Worm (Caenorhabditis elegans) whole organism, L4 larva: ENCODE data around the gene F20G2.3.

Experiments used
- F37D6.2 ChIP-seq: sonication (generic microtip); optimal IDR thresholded peaks from 2 replicates; lab custom pipeline; 2016; ENCODE audit warnings: mild to moderate bottlenecking, missing genetic modification characterization, missing compliant biosample characterization
- R02D3.7 ChIP-seq: fragments of 150-350 bp; sonication (generic microtip); optimal IDR thresholded peaks from 3 replicates; lab custom pipeline; 2014; ENCODE audit warnings: missing biosample characterization, missing genetic modification characterization
- T20F7.1 ChIP-seq: fragments of 200-800 bp; sonication (Bioruptor generic); optimal IDR thresholded peaks from 2 replicates; lab custom pipeline; 2018; ENCODE audit warnings: mild to moderate bottlenecking, missing genetic modification characterization, missing compliant biosample characterization
- Y5F2A.4 ChIP-seq: fragments of 200-800 bp; sonication (Bioruptor generic); optimal IDR thresholded peaks from 2 replicates; lab custom pipeline; 2018; ENCODE audit warnings: mild to moderate bottlenecking, missing genetic modification characterization, missing compliant biosample characterization
- ZK337.2 ChIP-seq: fragments of 200-800 bp; sonication (Bioruptor generic); IDR thresholded peaks from 2 replicates; pipeline ENCODE4 v1.3.6; 2022; ENCODE audit warnings: missing genetic modification reagents, missing genetic modification characterization, missing compliant biosample characterization
- aha-1 ChIP-seq: fragments of 150-350 bp; peaks from one replicate; lab custom pipeline; 2014; ENCODE audit warnings: missing biosample characterization, missing genetic modification characterization
- ama-1 ChIP-seq: fragments of 150-350 bp; optimal IDR thresholded peaks from 2 replicates; lab custom pipeline; 2014; ENCODE audit warnings: inconsistent platforms, mixed read lengths
- attf-4 ChIP-seq: sonication (generic microtip); optimal IDR thresholded peaks from 3 replicates; lab custom pipeline; 2017; ENCODE audit warnings: missing biosample characterization, missing genetic modification characterization
- daf-16 ChIP-seq, 3 experiments: sonication (generic microtip); optimal IDR thresholded peaks; 2 replicates each; lab custom pipeline; 2016 to 2017; ENCODE audit warnings: missing genetic modification characterization in 3 of 3, missing genetic modification reagents in 3 of 3, mild to moderate bottlenecking in 2 of 3, missing compliant biosample characterization in 2 of 3, missing biosample characterization in 1 of 3, moderate library complexity in 1 of 3
- duxl-1 ChIP-seq: sonication (generic microtip); optimal IDR thresholded peaks from 2 replicates; lab custom pipeline; 2016; ENCODE audit warnings: mild to moderate bottlenecking, missing genetic modification characterization, moderate library complexity, missing compliant biosample characterization; ENCODE audit not compliant: poor library complexity
- egl-27 ChIP-seq: sonication (generic microtip); optimal IDR thresholded peaks from 3 replicates; lab custom pipeline; 2017; ENCODE audit warnings: missing biosample characterization, missing genetic modification reagents, missing genetic modification characterization
- egl-43 ChIP-seq: fragments of 200-800 bp; sonication (Bioruptor generic); IDR thresholded peaks from 2 replicates; pipeline ENCODE4 v1.3.6; 2022; ENCODE audit warnings: missing genetic modification reagents, missing genetic modification characterization, missing compliant biosample characterization
- fos-1 ChIP-seq: fragments of 150-350 bp; optimal IDR thresholded peaks from 2 replicates; lab custom pipeline; 2014; ENCODE audit warnings: missing biosample characterization, missing genetic modification characterization
- gei-8 ChIP-seq: fragments of 200-800 bp; sonication (Bioruptor generic); optimal IDR thresholded peaks from 2 replicates; lab custom pipeline; 2018; ENCODE audit warnings: mild to moderate bottlenecking, missing genetic modification characterization, missing compliant biosample characterization
- hmg-1.1 ChIP-seq: fragments of 200-800 bp; sonication (Bioruptor generic); IDR thresholded peaks from 2 replicates; pipeline ENCODE4 v1.3.6; 2022; ENCODE audit warnings: missing genetic modification reagents, missing genetic modification characterization, missing compliant biosample characterization
- jun-1 ChIP-seq: fragments of 150-350 bp; optimal IDR thresholded peaks from 2 replicates; lab custom pipeline; 2014; ENCODE audit warnings: missing biosample characterization, missing genetic modification reagents, missing genetic modification characterization
- lim-7 ChIP-seq: fragments of 200-800 bp; sonication (Bioruptor generic); IDR thresholded peaks from 2 replicates; pipeline ENCODE4 v1.3.6; 2022; ENCODE audit warnings: missing genetic modification characterization, missing compliant biosample characterization
- lin-1 ChIP-seq: fragments of 200-800 bp; sonication (Bioruptor generic); IDR thresholded peaks from 2 replicates; pipeline ENCODE4 v1.3.6; 2022; ENCODE audit warnings: missing genetic modification reagents, missing genetic modification characterization, missing compliant biosample characterization
- lin-13 ChIP-seq: fragments of 150-350 bp; optimal IDR thresholded peaks from 2 replicates; lab custom pipeline; 2014; ENCODE audit warnings: missing biosample characterization, missing genetic modification reagents, missing genetic modification characterization
- lin-15B ChIP-seq: fragments of 150-350 bp; sonication (generic microtip); optimal IDR thresholded peaks from 3 replicates; lab custom pipeline; 2014; ENCODE audit warnings: missing biosample characterization, missing genetic modification characterization
- lin-29 ChIP-seq: fragments of 200-800 bp; sonication (Bioruptor generic); IDR thresholded peaks from 2 replicates; pipeline ENCODE4 v1.3.6; 2022; ENCODE audit warnings: missing genetic modification reagents, missing genetic modification characterization, missing compliant biosample characterization
- lin-38 ChIP-seq: fragments of 200-800 bp; sonication (Bioruptor generic); IDR thresholded peaks from 2 replicates; pipeline ENCODE4 v1.3.6; 2022; ENCODE audit warnings: missing genetic modification reagents, missing genetic modification characterization, missing compliant biosample characterization
- lir-3 ChIP-seq: sonication (generic microtip); optimal IDR thresholded peaks from 2 replicates; lab custom pipeline; 2016; ENCODE audit warnings: mild to moderate bottlenecking, missing genetic modification characterization, missing compliant biosample characterization
- lsy-2 ChIP-seq, 2 experiments: fragments of 150-350 bp in 1 of 2; sonication (generic microtip) in 1 of 2; optimal IDR thresholded peaks; 2 replicates each; lab custom pipeline; 2014 to 2017; ENCODE audit warnings: missing biosample characterization in 2 of 2, missing genetic modification characterization in 2 of 2
- madf-9 ChIP-seq: fragments of 200-800 bp; sonication (Bioruptor generic); conservative IDR thresholded peaks from 2 replicates; pipeline ENCODE4 v1.3.6; 2022; ENCODE audit warnings: missing genetic modification reagents, missing genetic modification characterization, missing compliant biosample characterization
- mdl-1 ChIP-seq, 2 experiments: fragments of 150-350 bp in 1 of 2; sonication (generic microtip) in 1 of 2; optimal IDR thresholded peaks; 2 replicates each; lab custom pipeline; 2014 to 2017; ENCODE audit warnings: missing biosample characterization in 2 of 2, missing genetic modification characterization in 2 of 2
- mdt-29 ChIP-seq: fragments of 200-800 bp; sonication (Bioruptor generic); IDR thresholded peaks from 2 replicates; pipeline ENCODE4 v1.3.6; 2022; ENCODE audit warnings: missing genetic modification reagents, missing genetic modification characterization, missing compliant biosample characterization
- mep-1 ChIP-seq: fragments of 150-350 bp; sonication (generic microtip); optimal IDR thresholded peaks from 3 replicates; lab custom pipeline; 2014; ENCODE audit warnings: missing biosample characterization, missing genetic modification characterization
- mxl-3 ChIP-seq: fragments of 200-800 bp; sonication (Bioruptor generic); optimal IDR thresholded peaks from 2 replicates; lab custom pipeline; 2018; ENCODE audit warnings: mild to moderate bottlenecking, missing genetic modification characterization, missing compliant biosample characterization
- nhr-102 ChIP-seq: sonication (generic microtip); optimal IDR thresholded peaks from 2 replicates; lab custom pipeline; 2016; ENCODE audit warnings: mild to moderate bottlenecking, missing genetic modification characterization, moderate library complexity, missing compliant biosample characterization
- nhr-11 ChIP-seq: fragments of 150-350 bp; optimal IDR thresholded peaks from 2 replicates; lab custom pipeline; 2014; ENCODE audit warnings: missing biosample characterization, missing genetic modification characterization
- nhr-111 ChIP-seq: fragments of 200-800 bp; sonication (Bioruptor generic); optimal IDR thresholded peaks from 2 replicates; lab custom pipeline; 2018; ENCODE audit warnings: mild to moderate bottlenecking, missing genetic modification characterization, missing compliant biosample characterization
- nhr-25 ChIP-seq: sonication (generic microtip); optimal IDR thresholded peaks from 2 replicates; lab custom pipeline; 2017; ENCODE audit warnings: missing genetic modification characterization, mild to moderate bottlenecking, missing compliant biosample characterization, antibody characterized with exemption, moderate library complexity, borderline replicate concordance; ENCODE audit not compliant: insufficient read depth
- nhr-41 ChIP-seq: fragments of 200-800 bp; sonication (Bioruptor generic); IDR thresholded peaks from 2 replicates; pipeline ENCODE4 v1.3.6; 2022; ENCODE audit warnings: missing genetic modification reagents, missing genetic modification characterization, missing compliant biosample characterization
- nhr-6 ChIP-seq: fragments of 150-350 bp; optimal IDR thresholded peaks from 2 replicates; lab custom pipeline; 2014; ENCODE audit warnings: missing biosample characterization, missing genetic modification characterization
- nhr-76 ChIP-seq: fragments of 150-350 bp; optimal IDR thresholded peaks from 2 replicates; lab custom pipeline; 2014; ENCODE audit warnings: missing biosample characterization, missing genetic modification characterization
- nhr-77 ChIP-seq: fragments of 150-350 bp; optimal IDR thresholded peaks from 2 replicates; lab custom pipeline; 2014; ENCODE audit warnings: missing biosample characterization, missing genetic modification characterization
- pha-4 ChIP-seq, 2 experiments: fragments of 150-350 bp in 1 of 2; fragments of 200-800 bp in 1 of 2; sonication (Bioruptor generic) in 1 of 2; IDR thresholded peaks in 1 of 2; optimal IDR thresholded peaks in 1 of 2; 2 replicates each; pipeline versions ENCODE4 v1.3.6 to Lab custom; 2014 to 2022; ENCODE audit warnings: missing genetic modification characterization in 2 of 2, missing genetic modification reagents in 2 of 2, missing biosample characterization in 1 of 2, missing compliant biosample characterization in 1 of 2
- saeg-2 ChIP-seq: fragments of 200-800 bp; sonication (Bioruptor generic); IDR thresholded peaks from 2 replicates; pipeline ENCODE4 v1.3.6; 2022; ENCODE audit warnings: missing genetic modification reagents, missing genetic modification characterization, missing compliant biosample characterization
- set-16 ChIP-seq: fragments of 200-800 bp; sonication (Bioruptor generic); IDR thresholded peaks from 2 replicates; pipeline ENCODE4 v1.3.6; 2022; ENCODE audit warnings: missing genetic modification reagents, missing genetic modification characterization, missing compliant biosample characterization
- snpc-1.2 ChIP-seq: fragments of 200-800 bp; sonication (Bioruptor generic); IDR thresholded peaks from 2 replicates; pipeline ENCODE4 v1.3.6; 2022; ENCODE audit warnings: missing genetic modification reagents, missing genetic modification characterization, missing compliant biosample characterization
- spr-1 ChIP-seq: sonication (generic microtip); optimal IDR thresholded peaks from 2 replicates; lab custom pipeline; 2016; ENCODE audit warnings: mild to moderate bottlenecking, missing genetic modification characterization, missing compliant biosample characterization
- tra-1 ChIP-seq: fragments of 200-800 bp; sonication (Bioruptor generic); IDR thresholded peaks from 2 replicates; pipeline ENCODE4 v1.3.6; 2022; ENCODE audit warnings: missing genetic modification reagents, missing genetic modification characterization, missing compliant biosample characterization
- unc-130 ChIP-seq: sonication (generic microtip); optimal IDR thresholded peaks from 2 replicates; lab custom pipeline; 2016; ENCODE audit warnings: missing genetic modification reagents, missing genetic modification characterization, missing compliant biosample characterization
- unc-62 ChIP-seq, 3 experiments: fragments of 150-350 bp in 1 of 3; sonication (generic microtip); optimal IDR thresholded peaks in 2 of 3; peaks in 1 of 3; 1 replicate in 1 of 3; 2 replicates in 2 of 3; lab custom pipeline; 2014 to 2017; ENCODE audit warnings: missing biosample characterization in 3 of 3, missing genetic modification characterization in 3 of 3, missing genetic modification reagents in 3 of 3, missing genotype in 1 of 3
- zag-1 ChIP-seq: fragments of 150-350 bp; optimal IDR thresholded peaks from 2 replicates; lab custom pipeline; 2014; ENCODE audit warnings: missing biosample characterization, missing genetic modification characterization
- zip-11 ChIP-seq: fragments of 200-800 bp; sonication (Bioruptor generic); IDR thresholded peaks from 2 replicates; pipeline ENCODE4 v1.3.6; 2022; ENCODE audit warnings: missing genetic modification characterization, missing compliant biosample characterization

The F20G2.3 gene

ce11 chrV:13789362-13789761 lies 21.1 kb upstream of the F20G2.3 start (continued):
- peak; percentile 80 for TF ChIP-seq T20F7.1
- TF ChIP-seq mdl-1 (tag; optimal IDR thresholded peaks at IDR 0.05; lab: Kevin White, UChicago): peak; percentile 40 to 87
- TF ChIP-seq zag-1 (tag; lab: Kevin White, UChicago): no peak
- peak; percentile 92 for TF ChIP-seq mep-1 (tag; lab: Kevin White, UChicago)
- no peak for TF ChIP-seq mdt-29 (GFP tag; lab: Robert Waterston, UW)
- TF ChIP-seq lin-38 (GFP tag; lab: Robert Waterston, UW): peak; percentile 80
- TF ChIP-seq pha-4 (GFP tag; IDR thresholded peaks at IDR 0.05; lab: Robert Waterston, UW): peak; percentile 56
- TF ChIP-seq pha-4 (tag; optimal IDR thresholded peaks at IDR 0.05; lab: Kevin White, UChicago): peak; percentile 72
- TF ChIP-seq nhr-25: peak; percentile 46
- peak; percentile 53 for TF ChIP-seq tra-1
- TF ChIP-seq set-16 (GFP tag; lab: Robert Waterston, UW): peak; percentile 35; the same call in 1 of the 2 replicates
- TF ChIP-seq ZK337.2 (GFP tag; lab: Robert Waterston, UW): no peak
- no peak for TF ChIP-seq zip-11
- peak; percentile 36 for TF ChIP-seq nhr-102
- TF ChIP-seq madf-9 (GFP tag; lab: Robert Waterston, UW): peak; percentile 39; the same call in 1 of the 2 replicates
- peak; percentile 50 to 51 for TF ChIP-seq daf-16 (GFP tag; optimal IDR thresholded peaks at IDR 0.05; lab: Kevin White, UChicago)
- TF ChIP-seq daf-16 (tag; optimal IDR thresholded peaks at IDR 0.05; lab: Kevin White, UChicago): peak; percentile 90
- peak; percentile 30 for TF ChIP-seq lin-15B (tag; lab: Kevin White, UChicago)
- no peak for TF ChIP-seq nhr-76 (tag; lab: Kevin White, UChicago)
- TF ChIP-seq gei-8 (GFP tag; lab: Kevin White, UChicago): no peak
- TF ChIP-seq lin-29 (GFP tag; lab: Robert Waterston, UW): no peak
- TF ChIP-seq egl-27 (tag; lab: Kevin White, UChicago): no peak
- peak; percentile 39 for TF ChIP-seq lin-13 (GFP tag; lab: Kevin White, UChicago)
- peak; percentile 15 for TF ChIP-seq spr-1
- TF ChIP-seq unc-130 (GFP tag; lab: Kevin White, UChicago): no peak
- peak; percentile 99 for TF ChIP-seq nhr-6 (tag; lab: Kevin White, UChicago)
- no peak for TF ChIP-seq duxl-1
- TF ChIP-seq mxl-3 (GFP tag; lab: Kevin White, UChicago): peak; percentile 63
- peak; percentile 96 for TF ChIP-seq nhr-11 (tag; lab: Kevin White, UChicago)
- no peak for TF ChIP-seq lim-7 (GFP tag; lab: Robert Waterston, UW)
- TF ChIP-seq lsy-2 (tag; optimal IDR thresholded peaks at IDR 0.05; lab: Kevin White, UChicago): peak; percentile 84 to 88
- TF ChIP-seq attf-4 (tag; lab: Kevin White, UChicago): peak; percentile 7
- no peak for TF ChIP-seq nhr-41 (GFP tag; lab: Robert Waterston, UW)
- TF ChIP-seq fos-1: no peak
- TF ChIP-seq hmg-1.1: peak; percentile 83
- no peak for TF ChIP-seq jun-1 (tag; lab: Kevin White, UChicago)
- no peak for TF ChIP-seq R02D3.7 (tag; lab: Kevin White, UChicago)
- TF ChIP-seq lir-3 (tag; lab: Kevin White, UChicago): no peak
- no peak for TF ChIP-seq nhr-111 (GFP tag; lab: Kevin White, UChicago)
- peak; percentile 91 for TF ChIP-seq aha-1
- peak; percentile 70 for TF ChIP-seq egl-43 (GFP tag; lab: Robert Waterston, UW)
- peak in 1 of 2 experiments; percentile 100 for TF ChIP-seq unc-62 (GFP tag; optimal IDR thresholded peaks at IDR 0.05 in 1 of 2; lab: Kevin White, UChicago)
- TF ChIP-seq unc-62 (tag; optimal IDR thresholded peaks at IDR 0.05; lab: Kevin White, UChicago): no peak
- peak; percentile 52; the same call in 1 of the 2 replicates for TF ChIP-seq saeg-2
- TF ChIP-seq F37D6.2: peak; percentile 9
- TF ChIP-seq nhr-77: peak; percentile 94
- peak; percentile 72 for TF ChIP-seq ama-1 (lab: Kevin White, UChicago)
- TF ChIP-seq snpc-1.2: no peak
- peak; percentile 40; the same call in 1 of the 2 replicates for TF ChIP-seq lin-1 (GFP tag; lab: Robert Waterston, UW)
- TF ChIP-seq Y5F2A.4 (GFP tag; lab: Kevin White, UChicago): no peak
